Fruit fly (Drosophila melanogaster): ENCODE measurements around the gene CG4815.
A peak's percentile ranks its signal among the peaks of the same experiment; 100 is the strongest.

Gene CG4815

DNA sequence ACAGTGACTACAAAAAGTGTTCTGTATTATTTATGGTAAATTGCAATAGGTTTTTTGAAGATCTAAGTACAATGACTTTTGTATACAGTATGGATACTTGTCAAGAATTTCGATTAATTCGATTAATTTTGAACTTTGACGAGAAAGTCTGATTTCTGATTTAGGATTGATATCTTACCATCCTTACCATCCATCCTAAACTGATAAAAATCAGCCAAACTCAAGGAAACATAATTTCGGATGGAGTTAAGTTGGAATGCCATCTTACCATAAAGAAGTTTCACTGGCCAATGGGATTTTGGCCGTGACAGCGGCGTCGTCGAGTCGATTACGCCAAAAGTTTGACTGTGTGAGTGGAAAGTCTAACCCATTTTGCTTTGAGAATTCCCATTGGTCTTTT, at the start of gene CG4815:
CG4815 (minus strand) TSS at position 101 of the 400 bp plus-strand sequence.
- TF ChIP-seq ovo (GFP tag; optimal IDR thresholded peaks at IDR 0.05) (no peak), kay (GFP tag; ENCODE audit: borderline replicate concordance) (no peak), CG11617 (GFP tag; optimal IDR thresholded peaks at IDR 0.05) (no peak), CG7101 (tag; optimal IDR thresholded peaks at IDR 0.05) (no peak), cnc (optimal IDR thresholded peaks at IDR 0.05) (no peak), CG5204 (GFP tag; optimal IDR thresholded peaks at IDR 0.05) (no peak), toe (GFP tag; optimal IDR thresholded peaks at IDR 0.05) (no peak), Clk (GFP tag; optimal IDR thresholded peaks at IDR 0.05) (no peak), CG12768 (GFP tag; optimal IDR thresholded peaks at IDR 0.05) (no peak)

DNA sequence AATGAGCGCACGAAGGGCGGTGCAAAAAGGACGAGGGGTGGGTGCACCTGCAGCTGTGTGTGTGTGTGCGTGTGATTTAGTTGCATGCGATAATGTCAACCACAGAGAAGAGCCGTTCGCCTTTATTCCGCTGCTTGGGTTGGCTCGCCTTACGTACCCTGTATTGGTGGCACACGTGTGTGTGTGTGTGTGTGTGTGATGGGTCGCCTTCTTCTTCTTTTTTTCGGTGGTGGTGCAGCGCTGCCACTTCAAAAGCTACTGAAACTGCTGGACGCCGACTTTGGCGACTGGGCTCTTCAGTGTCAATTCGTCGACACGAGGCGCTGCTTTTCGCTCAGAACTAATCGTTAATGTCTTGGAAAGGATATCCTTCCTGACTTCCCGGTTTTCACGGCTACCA, 35.8 kb upstream of the CG4815 start, which contains the start of gene trv:
trv (plus strand) TSS at position 301 of the 400 bp plus-strand sequence.
- no peak for TF ChIP-seq cic (GFP tag; optimal IDR thresholded peaks at IDR 0.05)

DNA sequence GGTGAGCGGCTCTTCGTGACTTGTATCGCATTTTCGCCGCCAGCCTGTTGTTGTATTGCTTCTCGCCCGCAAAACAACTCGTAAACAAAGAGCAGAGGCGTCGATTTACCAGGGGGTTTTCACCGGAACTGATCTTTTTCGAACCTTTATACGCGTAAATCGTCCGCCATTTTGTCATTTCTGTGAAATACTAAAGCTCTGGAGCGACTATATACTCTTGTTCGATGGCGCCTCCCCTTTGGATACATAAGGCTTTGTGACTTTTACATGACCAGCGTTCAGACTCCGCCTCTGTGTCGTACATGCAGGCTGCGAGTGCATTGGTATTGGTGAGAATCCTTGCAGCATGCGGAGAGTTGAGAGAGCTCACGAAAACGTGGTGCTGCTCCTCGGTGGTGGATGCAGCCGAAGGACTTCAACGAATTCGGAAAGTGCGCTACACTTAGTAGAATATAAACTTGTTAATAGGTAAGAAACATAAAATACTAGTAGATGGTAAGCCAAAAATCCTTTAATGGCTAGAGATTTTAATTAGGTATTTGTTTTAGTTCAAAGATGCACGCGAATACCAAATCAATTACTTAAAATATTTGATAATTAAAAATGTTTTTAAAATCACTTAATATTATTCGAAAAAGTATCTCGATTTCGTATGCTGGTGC, 34.8 kb upstream of the CG4815 start:
- TF ChIP-seq CG33017 (tag; optimal IDR thresholded peaks at IDR 0.05) (peak; percentile 40), toe (GFP tag; optimal IDR thresholded peaks at IDR 0.05) (peak; percentile 72), CG1620 (GFP tag; optimal IDR thresholded peaks at IDR 0.05) (no peak), CG7045 (GFP tag; optimal IDR thresholded peaks at IDR 0.05) (peak; percentile 77), Hr96 (GFP tag; optimal IDR thresholded peaks at IDR 0.05) (peak; percentile 64), tj (GFP tag; optimal IDR thresholded peaks at IDR 0.05) (no peak), Clk (GFP tag; optimal IDR thresholded peaks at IDR 0.05) (peak; percentile 51), CG12768 (GFP tag; optimal IDR thresholded peaks at IDR 0.05) (peak; percentile 72), Crg-1 (GFP tag; optimal IDR thresholded peaks at IDR 0.05) (no peak), cic (GFP tag; optimal IDR thresholded peaks at IDR 0.05) (no peak), CG7101 (tag; optimal IDR thresholded peaks at IDR 0.05) (peak; percentile 26), bab1 (GFP tag; optimal IDR thresholded peaks at IDR 0.05) (no peak), Mnt (GFP tag; optimal IDR thresholded peaks at IDR 0.05) (no peak), cnc (optimal IDR thresholded peaks at IDR 0.05) (no peak), CG14711 (tag; optimal IDR thresholded peaks at IDR 0.05) (peak; percentile 39), ovo (GFP tag; optimal IDR thresholded peaks at IDR 0.05) (no peak), CG5204 (GFP tag; optimal IDR thresholded peaks at IDR 0.05) (peak; percentile 70), kay (GFP tag; ENCODE audit: borderline replicate concordance) (no peak), CG11617 (GFP tag; optimal IDR thresholded peaks at IDR 0.05) (peak; percentile 17), pad (GFP tag; optimal IDR thresholded peaks at IDR 0.05) (no peak)

DNA sequence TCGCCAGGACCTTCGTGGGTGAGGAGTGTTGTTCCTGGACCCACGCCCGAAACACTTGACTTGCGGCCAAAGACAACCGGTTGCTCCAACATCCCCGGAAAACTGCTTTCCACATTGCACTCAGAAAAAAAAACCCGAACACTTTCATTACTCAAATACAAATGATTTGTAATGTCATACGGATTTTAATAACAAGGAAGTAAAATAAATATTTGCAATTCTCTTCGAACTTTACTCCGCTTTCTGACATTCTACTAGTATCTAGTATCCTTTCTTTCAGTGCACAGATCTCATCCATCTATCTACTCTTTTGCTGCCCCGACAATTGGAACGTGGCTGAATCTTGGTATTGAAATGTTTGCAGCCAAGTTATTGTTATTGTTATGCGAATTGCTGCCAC, 30.0 kb upstream of the CG4815 start:
- no peak for TF ChIP-seq CG11617 (GFP tag; optimal IDR thresholded peaks at IDR 0.05)
- TF ChIP-seq tj (GFP tag; optimal IDR thresholded peaks at IDR 0.05): no peak
- no peak for TF ChIP-seq CG5204 (GFP tag; optimal IDR thresholded peaks at IDR 0.05)
- no peak for TF ChIP-seq CG7045 (GFP tag; optimal IDR thresholded peaks at IDR 0.05)
- no peak for TF ChIP-seq Clk (GFP tag; optimal IDR thresholded peaks at IDR 0.05)
- TF ChIP-seq CG33017 (tag; optimal IDR thresholded peaks at IDR 0.05): no peak

DNA sequence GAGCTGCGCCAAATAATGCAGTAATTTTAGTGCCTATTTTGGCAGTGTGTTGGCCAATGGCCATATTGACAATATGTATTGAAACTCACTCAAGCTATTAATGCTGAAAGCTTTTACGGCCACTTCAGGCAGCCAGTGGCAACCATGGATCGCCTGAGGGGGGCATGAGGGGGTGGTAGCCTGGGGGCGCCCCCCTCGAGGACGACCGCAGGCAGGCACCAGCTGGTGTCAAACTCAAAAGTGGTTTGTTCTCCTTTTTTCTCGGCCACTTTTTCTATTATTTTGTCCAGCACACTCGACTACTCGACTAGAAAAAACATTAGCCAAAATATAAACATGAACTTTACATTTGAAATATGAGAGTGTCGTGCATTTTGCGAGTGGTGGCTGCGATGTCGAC, 29.2 kb upstream of the CG4815 start:
- TF ChIP-seq Mnt (GFP tag; optimal IDR thresholded peaks at IDR 0.05) (no peak), bab1 (GFP tag; optimal IDR thresholded peaks at IDR 0.05) (no peak), Hr96 (GFP tag; optimal IDR thresholded peaks at IDR 0.05) (no peak), pad (GFP tag; optimal IDR thresholded peaks at IDR 0.05) (no peak), tj (GFP tag; optimal IDR thresholded peaks at IDR 0.05) (no peak)

DNA sequence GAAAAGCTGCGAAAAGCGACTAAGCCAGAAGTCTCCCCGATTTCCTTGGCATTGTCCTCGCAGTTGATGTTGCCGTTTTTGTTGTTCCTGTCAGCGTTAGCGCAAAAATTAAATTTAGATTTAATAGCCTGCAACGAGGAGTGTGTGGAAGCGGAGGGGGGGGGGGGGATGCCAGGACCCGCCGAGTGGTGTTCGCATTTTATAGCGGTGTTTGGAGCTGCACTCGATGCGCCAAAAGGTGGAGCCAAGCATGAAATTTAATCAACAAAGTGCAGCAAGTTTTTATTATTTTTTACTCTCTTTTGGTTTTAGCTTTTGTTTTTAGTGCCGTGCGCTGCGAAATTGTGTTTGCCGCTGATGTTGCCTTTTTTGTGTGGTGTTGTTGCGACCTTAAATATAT, 24.5 kb upstream of the CG4815 start:
- TF ChIP-seq Mnt (GFP tag; optimal IDR thresholded peaks at IDR 0.05) (no peak), CG12768 (GFP tag; optimal IDR thresholded peaks at IDR 0.05) (no peak), CG5204 (GFP tag; optimal IDR thresholded peaks at IDR 0.05) (no peak), CG14711 (tag; optimal IDR thresholded peaks at IDR 0.05) (no peak), cnc (optimal IDR thresholded peaks at IDR 0.05) (no peak), CG1620 (GFP tag; optimal IDR thresholded peaks at IDR 0.05) (no peak), bab1 (GFP tag; optimal IDR thresholded peaks at IDR 0.05) (no peak), kay (GFP tag; ENCODE audit: borderline replicate concordance) (no peak), cic (GFP tag; optimal IDR thresholded peaks at IDR 0.05) (no peak), Clk (GFP tag; optimal IDR thresholded peaks at IDR 0.05) (no peak), pad (GFP tag; optimal IDR thresholded peaks at IDR 0.05) (no peak), Crg-1 (GFP tag; optimal IDR thresholded peaks at IDR 0.05) (no peak), CG7045 (GFP tag; optimal IDR thresholded peaks at IDR 0.05) (no peak), CG7101 (tag; optimal IDR thresholded peaks at IDR 0.05) (no peak), CG33017 (tag; optimal IDR thresholded peaks at IDR 0.05) (no peak), ovo (GFP tag; optimal IDR thresholded peaks at IDR 0.05) (no peak)

DNA sequence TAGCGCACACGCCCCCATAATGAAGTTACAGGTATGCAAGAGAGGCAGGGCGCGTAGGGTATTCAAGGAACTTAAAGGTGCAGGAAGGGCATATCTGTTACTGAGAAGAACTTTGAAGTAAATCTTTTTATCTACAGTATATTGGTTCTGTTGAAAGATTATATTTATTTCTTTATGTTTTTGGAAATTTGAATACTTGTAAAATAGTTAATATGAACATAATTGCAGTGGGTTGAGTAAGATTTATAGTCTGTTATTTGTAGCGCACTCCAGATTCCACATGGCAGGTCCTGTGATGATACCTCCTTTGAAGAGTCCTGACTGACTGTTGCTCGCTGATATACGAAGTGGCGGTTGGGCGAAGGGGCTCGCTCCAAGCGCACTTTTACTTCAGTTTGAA, 13.5 kb upstream of the CG4815 start:
- TF ChIP-seq Clk (GFP tag; optimal IDR thresholded peaks at IDR 0.05): no peak

Data from whole organism, adult.